Worm (Caenorhabditis elegans): Measurements from ENCODE around the gene gpa-8.

The gpa-8 gene

DNA sequence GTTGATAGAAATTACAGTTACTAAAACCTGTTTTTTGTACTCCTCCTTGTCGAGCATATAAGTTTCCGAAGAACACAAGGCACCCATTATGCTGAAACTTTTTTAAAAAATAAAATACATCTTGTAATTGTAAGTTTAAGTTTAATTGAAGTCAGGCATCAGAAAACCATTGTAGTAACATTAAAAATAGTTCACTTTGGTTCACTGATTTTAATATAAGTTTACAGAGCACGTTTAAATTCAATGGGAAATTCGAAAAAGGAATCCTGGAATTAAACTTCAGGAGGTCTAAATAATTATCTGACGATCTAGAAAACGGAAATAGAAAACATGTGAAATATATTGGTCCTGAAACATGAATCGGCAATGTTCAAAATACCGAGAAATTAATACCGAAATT, at the start of gene gpa-8:
gpa-8 (minus strand) TSS at position 101 of the 400 bp plus-strand sequence.
- no peak for TF ChIP-seq rnt-1 (tag; optimal IDR thresholded peaks at IDR 0.05)
- no peak for TF ChIP-seq zip-5 (tag; optimal IDR thresholded peaks at IDR 0.05)
- TF ChIP-seq hlh-8 (tag; optimal IDR thresholded peaks at IDR 0.05) = no peak
- no peak for TF ChIP-seq eyg-1 (tag; optimal IDR thresholded peaks at IDR 0.05)
- TF ChIP-seq ceh-14 (tag; optimal IDR thresholded peaks at IDR 0.05) = no peak
- no peak for TF ChIP-seq C38D4.7 (GFP tag; optimal IDR thresholded peaks at IDR 0.05)
- TF ChIP-seq K09A11.1 (tag; optimal IDR thresholded peaks at IDR 0.05; ENCODE audit: insufficient read depth) = no peak
- no peak for TF ChIP-seq pha-4 (tag; optimal IDR thresholded peaks at IDR 0.05)
- TF ChIP-seq hlh-6 (tag; optimal IDR thresholded peaks at IDR 0.05) = no peak
- TF ChIP-seq npax-4 (tag; optimal IDR thresholded peaks at IDR 0.05) = no peak
- TF ChIP-seq gmeb-2 (tag; optimal IDR thresholded peaks at IDR 0.05) = no peak
- TF ChIP-seq tbx-2 (tag; optimal IDR thresholded peaks at IDR 0.05) = no peak
- no peak for TF ChIP-seq ceh-24 (tag; optimal IDR thresholded peaks at IDR 0.05)

DNA sequence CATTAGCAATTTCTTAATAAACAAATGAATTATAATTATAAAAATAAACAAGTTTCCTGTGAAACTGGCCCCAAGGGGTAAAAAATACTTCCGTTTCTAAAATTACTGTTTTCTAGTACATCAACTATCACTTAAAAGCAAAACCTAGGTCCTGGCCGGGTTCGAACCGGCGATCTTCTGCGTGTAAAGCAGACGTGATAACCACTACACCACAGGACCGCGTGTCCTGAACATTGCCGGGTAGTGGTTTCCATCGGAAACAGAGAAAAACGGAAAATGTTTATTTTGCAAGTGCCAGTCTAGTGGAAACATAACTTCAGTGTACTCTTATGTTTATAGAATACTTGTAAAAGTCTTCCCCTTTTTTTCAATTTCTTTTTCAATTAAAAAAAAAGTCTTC, 42.9 kb upstream of the gpa-8 start:
- no peak for TF ChIP-seq odd-2 (tag; optimal IDR thresholded peaks at IDR 0.05)
- no peak for TF ChIP-seq sdc-2 (tag; optimal IDR thresholded peaks at IDR 0.05)
- no peak for TF ChIP-seq pat-9 (tag; optimal IDR thresholded peaks at IDR 0.05)
- no peak for TF ChIP-seq ref-2 (tag; optimal IDR thresholded peaks at IDR 0.05)
- TF ChIP-seq C38D4.7 (GFP tag; optimal IDR thresholded peaks at IDR 0.05) = no peak
- no peak for TF ChIP-seq fkh-10 (GFP tag; optimal IDR thresholded peaks at IDR 0.05)
- no peak for TF ChIP-seq hlh-13 (GFP tag; optimal IDR thresholded peaks at IDR 0.05)
- no peak for TF ChIP-seq nhr-232 (tag; optimal IDR thresholded peaks at IDR 0.05)
- no peak for TF ChIP-seq hlh-6 (tag; optimal IDR thresholded peaks at IDR 0.05)
- no peak for TF ChIP-seq rnt-1 (tag; optimal IDR thresholded peaks at IDR 0.05)

DNA sequence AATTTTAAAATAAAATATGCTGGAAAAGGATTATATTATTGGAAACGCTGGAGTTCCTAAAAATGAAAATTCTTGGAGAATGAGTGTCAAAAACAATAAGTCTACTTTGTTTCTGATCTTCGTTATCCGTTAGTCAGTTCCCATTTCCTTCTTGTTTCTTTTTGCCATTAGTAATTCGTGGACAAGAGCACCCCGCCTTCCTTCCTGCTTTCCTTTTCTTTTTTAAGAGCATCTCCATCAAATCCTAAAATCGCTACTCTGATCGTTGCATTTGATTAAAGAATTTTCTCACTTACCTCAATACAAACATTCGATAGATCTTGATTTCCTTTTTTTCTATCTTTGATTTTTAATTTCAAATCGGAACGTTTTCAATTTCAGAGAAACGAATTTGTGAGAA, 39.5 kb upstream of the gpa-8 start, which contains the start of gene frpr-15:
frpr-15 (plus strand) TSS at position 301 of the 400 bp plus-strand sequence.
- TF ChIP-seq hlh-15 (tag; optimal IDR thresholded peaks at IDR 0.05) (no peak), ceh-2 (tag; optimal IDR thresholded peaks at IDR 0.05) (no peak), nhr-232 (tag; optimal IDR thresholded peaks at IDR 0.05) (no peak), lim-6 (tag; optimal IDR thresholded peaks at IDR 0.05) (no peak), T23F11.4 (GFP tag; optimal IDR thresholded peaks at IDR 0.05) (no peak), hlh-8 (tag; optimal IDR thresholded peaks at IDR 0.05) (no peak), sox-2 (GFP tag; IDR thresholded peaks at IDR 0.05) (no peak), ahr-1 (tag; optimal IDR thresholded peaks at IDR 0.05) (no peak), che-1 (tag; optimal IDR thresholded peaks at IDR 0.05) (no peak), ceh-24 (tag; optimal IDR thresholded peaks at IDR 0.05) (no peak), mec-3 (tag; optimal IDR thresholded peaks at IDR 0.05; ENCODE audit: borderline replicate concordance) (no peak), pat-9 (tag; optimal IDR thresholded peaks at IDR 0.05) (no peak), ref-2 (tag; optimal IDR thresholded peaks at IDR 0.05) (no peak), F13H6.1 (tag; optimal IDR thresholded peaks at IDR 0.05) (no peak), elt-2 (tag; optimal IDR thresholded peaks at IDR 0.05) (no peak), hlh-13 (GFP tag; optimal IDR thresholded peaks at IDR 0.05) (no peak)

DNA sequence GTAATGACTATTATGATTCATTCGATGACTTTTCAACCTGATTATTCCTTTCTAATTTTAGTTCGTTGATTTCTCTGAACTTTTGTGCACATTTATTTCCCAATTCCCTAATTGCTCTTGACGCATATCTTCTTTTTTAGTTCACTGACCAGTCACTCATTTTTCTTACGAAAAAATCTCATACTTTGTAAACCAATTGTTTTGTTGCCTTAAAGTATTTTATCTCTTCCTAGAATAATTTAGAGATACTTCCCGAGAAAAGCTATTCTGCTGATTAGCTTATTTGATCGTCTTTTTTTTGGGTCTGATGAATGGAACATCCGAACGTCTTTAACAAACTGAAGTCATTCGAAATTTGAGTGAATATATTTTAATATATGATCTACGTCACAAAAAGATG, 39.0 kb upstream of the gpa-8 start:
- TF ChIP-seq nfya-1 (tag; optimal IDR thresholded peaks at IDR 0.05) (no peak), elt-2 (tag; optimal IDR thresholded peaks at IDR 0.05) (no peak), fkh-10 (GFP tag; optimal IDR thresholded peaks at IDR 0.05) (no peak), ceh-2 (tag; optimal IDR thresholded peaks at IDR 0.05) (no peak), unc-86 (tag; optimal IDR thresholded peaks at IDR 0.05) (no peak), ceh-6 (GFP tag; optimal IDR thresholded peaks at IDR 0.05) (no peak), syd-9 (tag; optimal IDR thresholded peaks at IDR 0.05) (no peak)

DNA sequence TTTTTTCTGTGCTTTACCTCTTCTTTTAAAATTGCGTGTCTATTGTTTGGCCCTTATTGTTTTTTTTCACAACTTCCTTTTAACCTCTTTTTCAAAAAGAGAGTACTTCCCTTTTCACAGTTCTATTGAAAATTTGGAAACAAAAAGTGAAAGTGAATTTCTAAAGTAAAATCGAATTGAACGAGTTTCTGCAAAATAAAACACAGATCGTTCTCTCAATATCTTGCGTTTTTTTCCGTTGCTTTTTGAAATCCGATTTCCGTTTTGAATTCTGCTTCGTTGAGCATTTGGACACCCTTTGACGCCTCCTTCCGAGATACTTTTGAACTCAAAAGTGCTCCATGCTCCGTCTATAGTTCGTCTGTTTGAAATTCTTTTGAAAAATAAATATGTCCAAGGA, 36.0 kb upstream of the gpa-8 start:
- no peak for TF ChIP-seq madf-2 (tag; optimal IDR thresholded peaks at IDR 0.05)
- TF ChIP-seq lim-6 (tag; optimal IDR thresholded peaks at IDR 0.05) = no peak
- TF ChIP-seq npax-4 (tag; optimal IDR thresholded peaks at IDR 0.05) = no peak
- no peak for TF ChIP-seq syd-9 (tag; optimal IDR thresholded peaks at IDR 0.05)
- no peak for TF ChIP-seq C08G9.2 (tag; optimal IDR thresholded peaks at IDR 0.05)
- TF ChIP-seq sox-4 (tag; optimal IDR thresholded peaks at IDR 0.05) = no peak
- no peak for TF ChIP-seq sox-2 (GFP tag; IDR thresholded peaks at IDR 0.05)
- TF ChIP-seq ceh-34 (tag; optimal IDR thresholded peaks at IDR 0.05) = no peak
- TF ChIP-seq tbx-2 (tag; optimal IDR thresholded peaks at IDR 0.05) = no peak
- no peak for TF ChIP-seq sdc-2 (tag; optimal IDR thresholded peaks at IDR 0.05)
- no peak for TF ChIP-seq Y22D7AL.16 (tag; optimal IDR thresholded peaks at IDR 0.05)
- no peak for TF ChIP-seq ceh-24 (tag; optimal IDR thresholded peaks at IDR 0.05)

Measured in whole organism, late embryonic.